Worm (Caenorhabditis elegans): Measurements from ENCODE around the gene T23F2.4.

T23F2.4 gene

DNA sequence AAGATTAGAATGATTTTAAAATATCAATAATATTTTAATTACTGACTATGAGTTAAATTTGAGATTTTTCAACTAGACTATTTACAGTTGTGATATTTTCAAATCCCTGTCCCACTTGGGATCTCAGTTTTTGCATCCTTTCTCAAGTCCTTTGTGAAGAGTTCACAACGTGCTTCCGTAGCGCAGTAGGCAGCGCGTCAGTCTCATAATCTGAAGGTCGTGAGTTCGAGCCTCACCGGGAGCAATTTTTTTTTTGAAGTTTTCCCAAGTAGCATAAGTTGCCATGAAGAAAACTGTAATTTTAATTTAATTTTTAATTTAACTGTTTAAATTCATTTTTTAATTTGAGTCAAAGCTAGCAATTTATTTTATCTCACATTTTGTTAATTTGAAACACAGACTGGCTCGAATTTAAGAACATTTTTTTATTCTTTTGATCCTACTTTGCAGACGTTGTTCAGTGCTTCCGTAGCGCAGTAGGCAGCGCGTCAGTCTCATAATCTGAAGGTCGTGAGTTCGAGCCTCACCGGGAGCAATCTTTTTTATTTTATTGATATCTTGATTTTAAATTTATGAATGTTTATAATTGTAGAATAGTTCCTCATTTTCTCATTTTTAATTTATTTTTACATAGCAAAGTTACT lies 29.5 kb downstream of the T23F2.4 start (continued):
- TF ChIP-seq mab-9 (GFP tag; IDR thresholded peaks at IDR 0.05): no peak
- TF ChIP-seq nhr-77 (tag; optimal IDR thresholded peaks at IDR 0.05): peak; percentile 4
- TF ChIP-seq nhr-12 (tag; optimal IDR thresholded peaks at IDR 0.05): no peak
- peak; percentile 27 for TF ChIP-seq nhr-19 (GFP tag; conservative IDR thresholded peaks at IDR 0.05)
- peak; percentile 1 for TF ChIP-seq xbp-1 (tag; optimal IDR thresholded peaks at IDR 0.05)
- no peak for TF ChIP-seq egl-13 (tag; optimal IDR thresholded peaks at IDR 0.05)
- TF ChIP-seq lsy-2 (tag; optimal IDR thresholded peaks at IDR 0.05): peak in 1 of 2 experiments; percentile 19
- TF ChIP-seq lin-15B (tag; optimal IDR thresholded peaks at IDR 0.05): no peak
- no peak for TF ChIP-seq elt-2 (tag; optimal IDR thresholded peaks at IDR 0.05)

DNA sequence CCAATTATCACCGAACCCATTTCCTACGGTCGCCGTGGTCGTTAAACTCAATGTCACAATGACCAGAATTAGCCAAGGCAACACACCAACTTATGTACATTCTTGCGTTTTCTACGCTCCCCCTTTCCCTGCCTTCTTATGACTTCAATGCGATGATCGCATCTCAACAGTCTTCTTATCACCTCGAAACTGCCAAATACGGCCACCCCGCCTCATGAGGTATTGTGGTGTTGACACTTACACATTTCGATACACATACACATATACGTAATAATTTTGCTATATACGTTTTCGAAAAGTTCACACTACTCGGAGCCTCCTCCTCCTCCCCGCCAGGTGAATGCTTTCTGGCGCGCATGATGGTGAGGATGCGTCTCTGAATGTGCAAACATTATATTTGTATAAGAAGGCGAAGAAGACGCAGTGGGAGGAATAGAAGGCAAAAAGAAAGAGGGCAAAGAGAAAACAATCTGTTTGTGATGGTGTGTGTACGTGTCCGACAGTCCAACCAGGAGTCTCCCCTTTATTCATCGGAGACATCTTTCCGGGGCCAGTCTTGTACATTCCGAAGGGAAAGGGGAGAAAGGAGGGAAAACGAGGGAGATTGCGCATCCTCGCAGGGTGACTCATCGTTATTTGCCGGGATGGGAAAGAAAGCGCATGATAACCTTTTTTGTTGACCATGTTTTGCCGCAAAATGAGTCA lies 34.9 kb downstream of the T23F2.4 start:
- TF ChIP-seq fos-1 (tag; optimal IDR thresholded peaks at IDR 0.05) (peak; percentile 32), jun-1 (tag; optimal IDR thresholded peaks at IDR 0.05) (peak; percentile 58), C04F5.9 (tag; optimal IDR thresholded peaks at IDR 0.05) (no peak), ces-1 (GFP tag; optimal IDR thresholded peaks at IDR 0.05) (no peak), lin-35 (GFP tag; optimal IDR thresholded peaks at IDR 0.05) (peak in 1 of 2 experiments; percentile 60), ceh-82 (tag; optimal IDR thresholded peaks at IDR 0.05) (no peak), F16B12.6 (tag; optimal IDR thresholded peaks at IDR 0.05) (no peak), aly-2 (tag; optimal IDR thresholded peaks at IDR 0.05) (no peak), sup-37 (GFP tag; optimal IDR thresholded peaks at IDR 0.05) (no peak), mdl-1 (tag; optimal IDR thresholded peaks at IDR 0.05) (no peak), unc-86 (tag; optimal IDR thresholded peaks at IDR 0.05) (no peak), skn-1 (tag; optimal IDR thresholded peaks at IDR 0.05) (peak; percentile 8), nhr-28 (tag; optimal IDR thresholded peaks at IDR 0.05) (no peak), pax-3 (tag; optimal IDR thresholded peaks at IDR 0.05) (no peak), nhr-20 (tag; optimal IDR thresholded peaks at IDR 0.05) (peak; percentile 36), hlh-4 (tag; optimal IDR thresholded peaks at IDR 0.05) (no peak), nhr-85 (tag) (peak; percentile 82), sox-4 (tag; optimal IDR thresholded peaks at IDR 0.05) (no peak), fkh-8 (tag; optimal IDR thresholded peaks at IDR 0.05) (no peak), egl-27 (tag; optimal IDR thresholded peaks at IDR 0.05) (no peak), nhr-47 (tag; optimal IDR thresholded peaks at IDR 0.05) (no peak), C34B4.2 (tag; optimal IDR thresholded peaks at IDR 0.05) (no peak), elt-2 (tag; optimal IDR thresholded peaks at IDR 0.05) (peak; percentile 59), ama-1 (optimal IDR thresholded peaks at IDR 0.05) (no peak), unc-62 (GFP tag; optimal IDR thresholded peaks at IDR 0.05) (no peak), ets-5 (GFP tag; IDR thresholded peaks at IDR 0.05) (no peak), vab-15 (tag; optimal IDR thresholded peaks at IDR 0.05) (no peak), efl-3 (GFP tag; optimal IDR thresholded peaks at IDR 0.05) (no peak), blmp-1 (tag; optimal IDR thresholded peaks at IDR 0.05) (peak; percentile 99), tbx-2 (tag; optimal IDR thresholded peaks at IDR 0.05) (no peak), nhr-90 (tag; optimal IDR thresholded peaks at IDR 0.05; ENCODE audit: poor library complexity) (peak; percentile 11), ceh-90 (tag; optimal IDR thresholded peaks at IDR 0.05) (no peak), mab-9 (GFP tag; IDR thresholded peaks at IDR 0.05) (no peak), lin-15B (tag; optimal IDR thresholded peaks at IDR 0.05) (no peak), ceh-8 (GFP tag; optimal IDR thresholded peaks at IDR 0.05) (no peak), nhr-71 (tag; optimal IDR thresholded peaks at IDR 0.05) (peak; percentile 50), mep-1 (tag; optimal IDR thresholded peaks at IDR 0.05) (peak; percentile 46), dpl-1 (GFP tag; optimal IDR thresholded peaks at IDR 0.05) (no peak), zag-1 (tag; optimal IDR thresholded peaks at IDR 0.05) (no peak), nhr-19 (GFP tag; conservative IDR thresholded peaks at IDR 0.05) (0 out of 2 replicates have a peak, but pooled peaks have one; percentile 5), tlp-1 (tag; optimal IDR thresholded peaks at IDR 0.05) (no peak), lin-14 (GFP tag; optimal IDR thresholded peaks at IDR 0.05) (peak; percentile 34), snu-23 (GFP tag; optimal IDR thresholded peaks at IDR 0.05) (peak; percentile 11), hlh-17 (GFP tag; optimal IDR thresholded peaks at IDR 0.05; ENCODE audit: borderline replicate concordance) (no peak)

All from whole organism, L1 larva.